Worm (Caenorhabditis elegans) whole organism, early embryonic: ENCODE results near the gene B0218.7.

Experiments used
- B0310.2 ChIP-seq: sonication (generic microtip); optimal IDR thresholded peaks from 2 replicates; lab custom pipeline; 2016; ENCODE audit warnings: mild to moderate bottlenecking, missing genetic modification characterization, missing compliant biosample characterization
- F13C5.2 ChIP-seq: sonication (generic microtip); optimal IDR thresholded peaks from 2 replicates; lab custom pipeline; 2017; ENCODE audit warnings: mild to moderate bottlenecking, missing genetic modification characterization, inconsistent platforms, missing compliant biosample characterization
- aly-1 ChIP-seq: sonication (generic microtip); optimal IDR thresholded peaks from 2 replicates; lab custom pipeline; 2016; ENCODE audit warnings: missing genetic modification characterization, missing compliant biosample characterization
- ama-1 ChIP-seq: fragments of 150-350 bp; optimal IDR thresholded peaks from 2 replicates; lab custom pipeline; 2014
- ceh-13 ChIP-seq: fragments of 200-800 bp; sonication (Bioruptor generic); optimal IDR thresholded peaks from 2 replicates; lab custom pipeline; 2018; ENCODE audit warnings: mild to moderate bottlenecking, missing genetic modification characterization, missing compliant biosample characterization
- ceh-36 ChIP-seq: sonication (generic microtip); optimal IDR thresholded peaks from 2 replicates; lab custom pipeline; 2016; ENCODE audit warnings: missing genetic modification characterization, inconsistent platforms, missing compliant biosample characterization
- ets-7 ChIP-seq: sonication (generic microtip); optimal IDR thresholded peaks from 2 replicates; lab custom pipeline; 2016; ENCODE audit warnings: missing genotype, missing genetic modification characterization, missing compliant biosample characterization
- flt-1 ChIP-seq: fragments of 200-800 bp; sonication (Bioruptor generic); IDR thresholded peaks from 2 replicates; pipeline ENCODE4 v1.3.6; 2022; ENCODE audit warnings: missing genetic modification characterization, missing compliant biosample characterization
- hmbx-1 ChIP-seq: sonication (generic microtip); optimal IDR thresholded peaks from 2 replicates; lab custom pipeline; 2016; ENCODE audit warnings: mild to moderate bottlenecking, missing genetic modification characterization, missing compliant biosample characterization
- hmg-4 ChIP-seq: fragments of 200-800 bp; sonication (Bioruptor generic); optimal IDR thresholded peaks from 2 replicates; lab custom pipeline; 2018; ENCODE audit warnings: mild to moderate bottlenecking, missing genetic modification characterization, missing compliant biosample characterization
- hnd-1 ChIP-seq: sonication (generic microtip); optimal IDR thresholded peaks from 2 replicates; lab custom pipeline; 2016; ENCODE audit warnings: missing genetic modification characterization, missing compliant biosample characterization
- pes-1 ChIP-seq: fragments of 200-800 bp; sonication (Bioruptor generic); IDR thresholded peaks from 2 replicates; pipeline ENCODE4 v1.3.6; 2022; ENCODE audit warnings: missing genetic modification reagents, missing genetic modification characterization, missing compliant biosample characterization
- scrt-1 ChIP-seq: fragments of 200-800 bp; sonication (Bioruptor generic); IDR thresholded peaks from 2 replicates; pipeline ENCODE4 v1.3.6; 2022; ENCODE audit warnings: missing genetic modification characterization, missing compliant biosample characterization
- sea-1 ChIP-seq: fragments of 200-800 bp; sonication (Bioruptor generic); conservative IDR thresholded peaks from 2 replicates; pipeline ENCODE4 v1.3.6; 2022; ENCODE audit warnings: missing genetic modification characterization, missing compliant biosample characterization
- tbx-11 ChIP-seq: fragments of 200-800 bp; sonication (Bioruptor generic); IDR thresholded peaks from 2 replicates; pipeline ENCODE4 v1.3.6; 2022; ENCODE audit warnings: missing genetic modification characterization, missing compliant biosample characterization
- tbx-37 ChIP-seq: fragments of 200-800 bp; sonication (Bioruptor generic); conservative IDR thresholded peaks from 2 replicates; pipeline ENCODE4 v1.3.6; 2022; ENCODE audit warnings: missing genetic modification reagents, missing genetic modification characterization, missing compliant biosample characterization
- tra-4 ChIP-seq: sonication (generic microtip); optimal IDR thresholded peaks from 2 replicates; lab custom pipeline; 2017; ENCODE audit warnings: missing genetic modification characterization, missing compliant biosample characterization

Gene B0218.7

DNA sequence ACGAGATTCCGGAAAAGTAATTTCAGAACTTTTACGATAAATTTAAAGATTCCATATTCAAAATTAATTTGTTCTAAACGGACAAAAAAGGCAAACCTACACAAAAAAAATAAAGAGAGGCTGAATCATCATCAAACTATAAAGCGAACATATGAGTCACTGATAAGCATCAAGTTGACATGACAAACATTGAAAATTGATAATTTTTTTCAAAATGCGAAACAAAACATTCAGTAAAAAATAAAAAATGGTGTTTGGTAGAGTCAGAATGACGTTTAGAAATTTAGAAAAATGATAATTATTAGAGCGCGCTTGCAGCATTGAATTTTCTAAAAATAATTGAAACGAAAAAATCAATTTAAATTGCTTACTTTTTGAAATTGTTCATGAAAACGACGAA is 34.0 kb upstream of the B0218.7 start:
- TF ChIP-seq hmbx-1 (tag; lab: Kevin White, UChicago) (no peak), B0310.2 (tag; lab: Kevin White, UChicago) (no peak), hnd-1 (tag; lab: Kevin White, UChicago) (no peak), aly-1 (no peak), hmg-4 (GFP tag; lab: Kevin White, UChicago) (no peak), ets-7 (tag; lab: Kevin White, UChicago) (no peak), pes-1 (GFP tag; lab: Robert Waterston, UW) (no peak), flt-1 (no peak), ama-1 (lab: Kevin White, UChicago) (no peak), scrt-1 (GFP tag; lab: Robert Waterston, UW) (no peak), tbx-11 (GFP tag; lab: Robert Waterston, UW) (no peak), ceh-13 (GFP tag; lab: Kevin White, UChicago) (no peak), tbx-37 (GFP tag; lab: Robert Waterston, UW) (no peak), tra-4 (tag; lab: Kevin White, UChicago) (no peak), sea-1 (GFP tag; lab: Robert Waterston, UW) (no peak), F13C5.2 (tag; lab: Kevin White, UChicago) (no peak), ceh-36 (tag; lab: Kevin White, UChicago) (no peak)

DNA sequence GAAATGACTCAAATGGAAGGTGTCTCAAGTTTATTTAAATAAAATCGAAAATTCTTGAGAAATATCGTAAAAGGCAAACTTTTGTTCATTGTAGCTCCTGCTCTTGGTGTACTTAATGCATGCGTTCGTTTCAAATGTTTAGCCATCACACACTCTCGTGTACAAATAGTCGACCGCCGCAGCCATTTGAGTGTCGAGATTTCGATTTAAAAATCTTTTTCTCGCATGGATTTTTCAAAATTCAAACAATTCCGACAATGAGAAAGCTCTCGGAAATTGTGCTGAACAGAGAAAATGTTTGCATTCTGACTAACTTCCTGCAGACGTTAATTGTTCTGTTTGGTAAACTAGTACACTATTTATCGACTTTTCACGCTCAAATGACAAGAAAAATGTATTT is 33.4 kb upstream of the B0218.7 start:
- TF ChIP-seq B0310.2 (tag; lab: Kevin White, UChicago) (no peak), ets-7 (tag; lab: Kevin White, UChicago) (no peak), ceh-13 (GFP tag; lab: Kevin White, UChicago) (no peak), tbx-37 (GFP tag; lab: Robert Waterston, UW) (no peak), hmbx-1 (tag; lab: Kevin White, UChicago) (no peak), flt-1 (no peak), scrt-1 (GFP tag; lab: Robert Waterston, UW) (no peak)

- TF ChIP-seq hmg-4 (GFP tag; lab: Kevin White, UChicago) (no peak), tbx-11 (GFP tag; lab: Robert Waterston, UW) (no peak), B0310.2 (tag; lab: Kevin White, UChicago) (no peak), tra-4 (tag; lab: Kevin White, UChicago) (no peak), flt-1 (no peak), ceh-36 (tag; lab: Kevin White, UChicago) (no peak)
These were observed 33.0 kb upstream of the B0218.7 start, which contains the start of gene wsp-1 for ce11 chrIV:8198851-8199250. TSS of gene wsp-1 (minus strand) at chrIV:8198951.

- no peak for TF ChIP-seq ets-7 (tag; lab: Kevin White, UChicago)
- no peak for TF ChIP-seq flt-1
- TF ChIP-seq sea-1 (GFP tag; lab: Robert Waterston, UW): no peak
- TF ChIP-seq tra-4 (tag; lab: Kevin White, UChicago): no peak
- TF ChIP-seq hnd-1 (tag; lab: Kevin White, UChicago): no peak
- no peak for TF ChIP-seq ceh-13 (GFP tag; lab: Kevin White, UChicago)
- no peak for TF ChIP-seq tbx-37 (GFP tag; lab: Robert Waterston, UW)
These were observed 27.0 kb upstream of the B0218.7 start for ce11 chrIV:8192878-8193277.

- TF ChIP-seq B0310.2 (tag; lab: Kevin White, UChicago): no peak
- no peak for TF ChIP-seq ceh-36 (tag; lab: Kevin White, UChicago)
- 0 out of 2 replicates have a peak, but pooled peaks have one; percentile 32 for TF ChIP-seq sea-1 (GFP tag; lab: Robert Waterston, UW)
- no peak for TF ChIP-seq hmbx-1 (tag; lab: Kevin White, UChicago)
- no peak for TF ChIP-seq hnd-1 (tag; lab: Kevin White, UChicago)
These were observed 23.8 kb upstream of the B0218.7 start for ce11 chrIV:8189667-8190066.

DNA sequence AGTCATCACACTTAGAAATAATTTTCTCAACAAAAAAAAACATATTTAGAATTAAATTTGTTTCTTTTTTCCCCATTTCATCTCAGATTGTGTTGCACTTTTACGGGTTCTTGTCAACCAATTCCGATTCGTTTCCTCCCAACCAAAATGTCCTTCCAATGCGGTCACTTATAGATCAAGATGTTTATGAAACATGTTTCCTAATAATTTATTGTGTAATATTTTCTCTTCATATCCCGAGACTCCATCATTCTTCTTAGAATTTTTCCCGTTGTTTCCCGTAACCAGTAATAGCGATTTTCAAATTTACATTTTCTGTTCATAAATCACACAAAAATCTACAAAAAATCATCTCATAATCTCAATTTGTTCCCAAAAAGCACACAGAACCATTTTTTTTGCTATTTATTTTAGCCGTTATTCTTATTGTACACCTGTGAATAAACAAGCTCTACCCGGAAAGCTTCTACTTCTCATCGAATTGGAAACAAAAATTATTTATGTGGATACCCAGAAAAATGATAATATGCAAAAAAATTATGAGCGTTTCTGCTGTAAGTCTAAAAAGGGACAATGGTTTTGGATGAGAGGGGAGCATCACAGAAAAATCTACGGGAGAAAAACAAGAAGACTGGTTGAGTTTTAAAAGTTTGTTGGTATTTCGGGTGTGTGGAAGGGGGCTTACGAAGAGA is 22.7 kb upstream of the B0218.7 start:
- TF ChIP-seq tbx-11 (GFP tag; lab: Robert Waterston, UW) (no peak), pes-1 (GFP tag; lab: Robert Waterston, UW) (0 out of 2 replicates have a peak, but pooled peaks have one; percentile 30)

- TF ChIP-seq flt-1: no peak
- TF ChIP-seq aly-1: no peak
- no peak for TF ChIP-seq ceh-13 (GFP tag; lab: Kevin White, UChicago)
- no peak for TF ChIP-seq scrt-1 (GFP tag; lab: Robert Waterston, UW)
- TF ChIP-seq pes-1 (GFP tag; lab: Robert Waterston, UW): no peak
- no peak for TF ChIP-seq hnd-1 (tag; lab: Kevin White, UChicago)
- no peak for TF ChIP-seq hmbx-1 (tag; lab: Kevin White, UChicago)
- no peak for TF ChIP-seq ets-7 (tag; lab: Kevin White, UChicago)
- TF ChIP-seq B0310.2 (tag; lab: Kevin White, UChicago): no peak
- TF ChIP-seq tra-4 (tag; lab: Kevin White, UChicago): no peak
- no peak for TF ChIP-seq tbx-37 (GFP tag; lab: Robert Waterston, UW)
- TF ChIP-seq sea-1 (GFP tag; lab: Robert Waterston, UW): peak; percentile 57
- TF ChIP-seq ceh-36 (tag; lab: Kevin White, UChicago): peak; percentile 55
- TF ChIP-seq tbx-11 (GFP tag; lab: Robert Waterston, UW): no peak
- no peak for TF ChIP-seq ama-1 (lab: Kevin White, UChicago)
- peak; percentile 15 for TF ChIP-seq F13C5.2 (tag; lab: Kevin White, UChicago)
- peak; percentile 44 for TF ChIP-seq hmg-4 (GFP tag; lab: Kevin White, UChicago)
These were observed 17.5 kb upstream of the B0218.7 start for ce11 chrIV:8183313-8183712.
